Fruit fly (Drosophila melanogaster) whole organism, adult: ENCODE measurements around the gene Ppi1.

ENCODE experiments used
- CG11617 ChIP-seq: fragments of 200-800 bp; sonication (Bioruptor generic); optimal IDR thresholded peaks from 2 replicates; lab custom pipeline; 2017; ENCODE audit warnings: mild to moderate bottlenecking, missing biosample characterization, missing genetic modification reagents, missing genetic modification characterization
- CG12768 ChIP-seq: fragments of 200-800 bp; sonication (Bioruptor generic); optimal IDR thresholded peaks from 2 replicates; lab custom pipeline; 2017; ENCODE audit warnings: missing biosample characterization, missing genetic modification characterization, mild to moderate bottlenecking, moderate library complexity, missing genetic modification reagents
- CG14711 ChIP-seq: fragments of 200-800 bp; sonication (Bioruptor generic); optimal IDR thresholded peaks from 2 replicates; lab custom pipeline; 2018; ENCODE audit warnings: missing biosample characterization, mild to moderate bottlenecking, missing genetic modification characterization, moderate library complexity
- CG1620 ChIP-seq: fragments of 200-800 bp; sonication (Bioruptor generic); optimal IDR thresholded peaks from 2 replicates; lab custom pipeline; 2016; ENCODE audit warnings: missing biosample characterization, missing genetic modification characterization
- CG33017 ChIP-seq: fragments of 200-800 bp; sonication (Bioruptor generic); optimal IDR thresholded peaks from 2 replicates; lab custom pipeline; 2018; ENCODE audit warnings: missing biosample characterization, mild to moderate bottlenecking, missing genetic modification characterization, moderate library complexity
- CG5204 ChIP-seq: fragments of 200-800 bp; sonication (Bioruptor generic); optimal IDR thresholded peaks from 2 replicates; lab custom pipeline; 2016; ENCODE audit warnings: missing biosample characterization, missing genetic modification characterization
- CG7045 ChIP-seq: fragments of 200-800 bp; sonication (Bioruptor generic); optimal IDR thresholded peaks from 2 replicates; lab custom pipeline; 2017; ENCODE audit warnings: missing biosample characterization, mild to moderate bottlenecking, missing genetic modification characterization
- CG7101 ChIP-seq: fragments of 200-800 bp; sonication (Bioruptor generic); optimal IDR thresholded peaks from 2 replicates; lab custom pipeline; 2018; ENCODE audit warnings: missing biosample characterization, mild to moderate bottlenecking, missing genetic modification characterization, moderate library complexity
- Clk ChIP-seq: fragments of 200-800 bp; sonication (Bioruptor generic); optimal IDR thresholded peaks from 2 replicates; lab custom pipeline; 2017; ENCODE audit warnings: missing biosample characterization, missing genetic modification characterization
- Crg-1 ChIP-seq: fragments of 200-800 bp; sonication (Bioruptor generic); optimal IDR thresholded peaks from 2 replicates; lab custom pipeline; 2016; ENCODE audit warnings: missing biosample characterization, missing genetic modification characterization
- Hr96 ChIP-seq: fragments of 200-800 bp; sonication (Bioruptor generic); optimal IDR thresholded peaks from 2 replicates; lab custom pipeline; 2016; ENCODE audit warnings: missing biosample characterization, missing genetic modification characterization
- Mnt ChIP-seq: fragments of 200-800 bp; sonication (Bioruptor generic); optimal IDR thresholded peaks from 2 replicates; lab custom pipeline; 2016; ENCODE audit warnings: missing biosample characterization, mild to moderate bottlenecking, missing genetic modification characterization
- bab1 ChIP-seq: fragments of 200-800 bp; sonication (Bioruptor generic); optimal IDR thresholded peaks from 3 replicates; lab custom pipeline; 2019; ENCODE audit warnings: missing biosample characterization, mild to moderate bottlenecking, missing genetic modification characterization, moderate library complexity
- cic ChIP-seq: fragments of 200-800 bp; sonication (Bioruptor generic); optimal IDR thresholded peaks from 2 replicates; lab custom pipeline; 2017; ENCODE audit warnings: missing biosample characterization, mild to moderate bottlenecking, missing genetic modification characterization, moderate library complexity
- cnc ChIP-seq, 2 experiments: fragments of >200 bp; optimal IDR thresholded peaks; 2 replicates each; lab custom pipeline; 2017
- kay ChIP-seq: fragments of 200-800 bp; sonication (Bioruptor generic); peaks from one replicate; lab custom pipeline; 2016; ENCODE audit warnings: missing biosample characterization, missing genetic modification characterization, borderline replicate concordance
- ovo ChIP-seq: fragments of 200-800 bp; sonication (Bioruptor generic); optimal IDR thresholded peaks from 2 replicates; lab custom pipeline; 2016; ENCODE audit warnings: missing biosample characterization, missing genetic modification characterization
- toe ChIP-seq: fragments of 200-800 bp; sonication (Bioruptor generic); optimal IDR thresholded peaks from 2 replicates; lab custom pipeline; 2016; ENCODE audit warnings: missing biosample characterization, missing genetic modification characterization

Ppi1 gene

dm6 chr3R:30090261-30091006, 38.5 kb downstream of the Ppi1 start:
- TF ChIP-seq CG7045 (GFP tag; lab: Kevin White, UChicago) (peak; percentile 21), kay (no peak)

DNA sequence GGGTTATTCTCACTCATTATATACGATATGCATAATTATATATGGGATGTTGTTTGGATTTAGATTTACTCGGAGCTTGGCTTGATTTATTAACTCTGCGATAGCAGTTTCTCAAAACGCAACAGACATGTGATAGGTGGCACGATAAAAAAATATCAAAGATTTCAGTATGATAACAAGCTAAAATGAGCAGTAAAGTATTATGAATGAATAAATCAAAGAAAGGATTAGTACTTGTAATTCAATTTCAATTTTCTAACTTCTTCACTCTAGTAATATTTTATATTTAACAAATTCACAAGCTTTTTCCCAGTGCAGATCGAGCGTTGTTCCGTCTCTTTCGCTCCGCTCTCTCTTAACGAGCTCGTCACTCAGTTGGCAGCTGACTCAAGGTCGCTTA, 44.8 kb downstream of the Ppi1 start:
- TF ChIP-seq kay (peak; percentile 64), CG11617 (GFP tag; lab: Kevin White, UChicago) (peak; percentile 32), CG1620 (GFP tag; lab: Kevin White, UChicago) (no peak), cnc (optimal IDR thresholded peaks at IDR 0.05; lab: Kevin White, UChicago) (no peak), CG7101 (peak; percentile 35), cic (GFP tag; lab: Kevin White, UChicago) (peak; percentile 18), Crg-1 (GFP tag; lab: Kevin White, UChicago) (no peak), CG12768 (GFP tag; lab: Kevin White, UChicago) (no peak), CG7045 (GFP tag; lab: Kevin White, UChicago) (peak; percentile 56), toe (GFP tag; lab: Kevin White, UChicago) (peak; percentile 20), Mnt (GFP tag; lab: Kevin White, UChicago) (no peak), CG5204 (peak; percentile 66)

dm6 chr3R:30083215-30083614, 45.7 kb downstream of the Ppi1 start:
- TF ChIP-seq CG7045 (GFP tag; lab: Kevin White, UChicago) (peak; percentile 3), kay (no peak), CG33017 (tag; lab: Kevin White, UChicago) (no peak), CG14711 (tag; lab: Kevin White, UChicago) (peak; percentile 12), ovo (GFP tag; lab: Kevin White, UChicago) (no peak), toe (GFP tag; lab: Kevin White, UChicago) (no peak), Hr96 (GFP tag; lab: Kevin White, UChicago) (no peak), CG5204 (peak; percentile 20), cic (GFP tag; lab: Kevin White, UChicago) (no peak), bab1 (GFP tag; lab: Kevin White, UChicago) (no peak), CG7101 (no peak)

- TF ChIP-seq Hr96 (GFP tag; lab: Kevin White, UChicago), result no peak
- TF ChIP-seq CG12768 (GFP tag; lab: Kevin White, UChicago), result no peak
- no peak for TF ChIP-seq Clk
These were observed 52.8 kb downstream of the Ppi1 start for dm6 chr3R:30076088-30076487.
